Fruit fly (Drosophila melanogaster): Measurements from ENCODE around the gene CG13312.

CG13312 gene

dm6 chr3L:8767876-8768275 is 39.1 kb downstream of the CG13312 start (continued):
- TF ChIP-seq insv (GFP tag; optimal IDR thresholded peaks at IDR 0.05) (no peak), gce (GFP tag; IDR thresholded peaks at IDR 0.05) (no peak), fd64A (GFP tag; optimal IDR thresholded peaks at IDR 0.05) (no peak), Bgb (GFP tag; IDR thresholded peaks at IDR 0.05; ENCODE audit: partially characterized antibody) (no peak), Ets65A (GFP tag) (peak; percentile 76), stwl (tag; optimal IDR thresholded peaks at IDR 0.05) (no peak), dmrt99B (tag; optimal IDR thresholded peaks at IDR 0.05) (peak; percentile 42), unc-4 (GFP tag; IDR thresholded peaks at IDR 0.05; ENCODE audit: partially characterized antibody) (no peak), shn (GFP tag; optimal IDR thresholded peaks at IDR 0.05) (peak; percentile 24), caup (GFP tag; optimal IDR thresholded peaks at IDR 0.05; ENCODE audit: severe bottlenecking) (peak; percentile 37), pfk (GFP tag; optimal IDR thresholded peaks at IDR 0.05) (no peak), CG13287 (GFP tag; IDR thresholded peaks at IDR 0.05; ENCODE audit: partially characterized antibody) (no peak), hth (optimal IDR thresholded peaks at IDR 0.05) (no peak), CG3281 (GFP tag; optimal IDR thresholded peaks at IDR 0.05) (peak; percentile 70), CG11695 (GFP tag; IDR thresholded peaks at IDR 0.05) (peak; percentile 55; the same call in 1 of the 3 replicates), CG42726 (GFP tag; IDR thresholded peaks at IDR 0.05; ENCODE audit: partially characterized antibody) (no peak), CG13123 (GFP tag; optimal IDR thresholded peaks at IDR 0.05) (no peak), zf30C (GFP tag; optimal IDR thresholded peaks at IDR 0.05) (no peak), CG4617 (GFP tag; optimal IDR thresholded peaks at IDR 0.05; ENCODE audit: borderline replicate concordance) (no peak), pzg (GFP tag; optimal IDR thresholded peaks at IDR 0.05) (no peak), ken (GFP tag; IDR thresholded peaks at IDR 0.05) (no peak), CG31441 (GFP tag; IDR thresholded peaks at IDR 0.05) (no peak), CG6654 (GFP tag; optimal IDR thresholded peaks at IDR 0.05) (no peak), CG12391 (tag; optimal IDR thresholded peaks at IDR 0.05) (peak; percentile 25), Asciz (GFP tag; optimal IDR thresholded peaks at IDR 0.05) (no peak), CG7987 (GFP tag; optimal IDR thresholded peaks at IDR 0.05) (no peak), Taf1 (GFP tag; IDR thresholded peaks at IDR 0.05) (no peak), hbn (GFP tag; IDR thresholded peaks at IDR 0.05; ENCODE audit: partially characterized antibody) (no peak), CG10147 (GFP tag; optimal IDR thresholded peaks at IDR 0.05) (no peak), da (GFP tag; optimal IDR thresholded peaks at IDR 0.05) (no peak), CG7556 (GFP tag; optimal IDR thresholded peaks at IDR 0.05) (peak; percentile 64), p53 (GFP tag; optimal IDR thresholded peaks at IDR 0.05) (no peak), az2 (GFP tag; optimal IDR thresholded peaks at IDR 0.05) (no peak), Myb (GFP tag; optimal IDR thresholded peaks at IDR 0.05) (peak; percentile 52), ab (GFP tag; optimal IDR thresholded peaks at IDR 0.05) (no peak), CG4360 (GFP tag; IDR thresholded peaks at IDR 0.05) (no peak), Sry-δ (GFP tag; optimal IDR thresholded peaks at IDR 0.05) (peak; percentile 15)

dm6 chr3L:8765969-8766538 is 41.0 kb downstream of the CG13312 start:
- peak; percentile 97 for TF ChIP-seq caup (GFP tag; optimal IDR thresholded peaks at IDR 0.05; ENCODE audit: severe bottlenecking)
- no peak for TF ChIP-seq lov (optimal IDR thresholded peaks at IDR 0.05)
- peak; percentile 93 for TF ChIP-seq lov (GFP tag; IDR thresholded peaks at IDR 0.05)
- TF ChIP-seq CG3065 (GFP tag; optimal IDR thresholded peaks at IDR 0.05): peak; percentile 96
- TF ChIP-seq Ssrp (tag; optimal IDR thresholded peaks at IDR 0.05): peak; percentile 99
- peak; percentile 87 for TF ChIP-seq aop (GFP tag; IDR thresholded peaks at IDR 0.05)
- TF ChIP-seq kni (GFP tag; optimal IDR thresholded peaks at IDR 0.05): peak; percentile 94
- peak; percentile 93 for TF ChIP-seq pros (GFP tag; optimal IDR thresholded peaks at IDR 0.05)
- peak; percentile 99 for TF ChIP-seq lilli (GFP tag; optimal IDR thresholded peaks at IDR 0.05)
- peak; percentile 87 for TF ChIP-seq D19B (GFP tag; optimal IDR thresholded peaks at IDR 0.05)
- peak; percentile 88 for TF ChIP-seq Ravus (GFP tag; IDR thresholded peaks at IDR 0.05)
- TF ChIP-seq Xbp1 (GFP tag; optimal IDR thresholded peaks at IDR 0.05): peak; percentile 98
- peak; percentile 83 for TF ChIP-seq psq (GFP tag; optimal IDR thresholded peaks at IDR 0.05)
- peak; percentile 94 for TF ChIP-seq Dad (GFP tag; optimal IDR thresholded peaks at IDR 0.05)
- TF ChIP-seq CG10366 (GFP tag; IDR thresholded peaks at IDR 0.05): peak; percentile 97
- TF ChIP-seq az2 (GFP tag; optimal IDR thresholded peaks at IDR 0.05): peak; percentile 99
- peak; percentile 79 for TF ChIP-seq ac (GFP tag; optimal IDR thresholded peaks at IDR 0.05)
